Fruit fly (Drosophila melanogaster) whole organism, embryonic: ENCODE measurements around the gene KFase.

Experiments
- Atf3 ChIP-seq: fragments of 200-800 bp; sonication (Bioruptor generic); optimal IDR thresholded peaks from 3 replicates; lab custom pipeline; 2016; ENCODE audit warnings: missing biosample characterization, missing genetic modification characterization
- Blimp-1 ChIP-seq: fragments of 200-800 bp; sonication (Bioruptor generic); optimal IDR thresholded peaks from 3 replicates; lab custom pipeline; 2018; ENCODE audit warnings: missing biosample characterization, missing genetic modification characterization, mild to moderate bottlenecking, moderate library complexity, missing genetic modification reagents
- Bteb2 ChIP-seq: fragments of 200-800 bp; sonication (Bioruptor generic); optimal IDR thresholded peaks from 2 replicates; lab custom pipeline; 2016; ENCODE audit warnings: missing biosample characterization, missing genetic modification characterization
- CG10565 ChIP-seq: fragments of 200-800 bp; sonication (Bioruptor generic); optimal IDR thresholded peaks from 3 replicates; lab custom pipeline; 2016; ENCODE audit warnings: missing biosample characterization, mild to moderate bottlenecking, missing genetic modification characterization
- CG13424 ChIP-seq: fragments of 200-800 bp; sonication (Bioruptor generic); optimal IDR thresholded peaks from 2 replicates; lab custom pipeline; 2019; ENCODE audit warnings: missing biosample characterization, mild to moderate bottlenecking, missing genetic modification characterization, moderate library complexity
- CG13894 ChIP-seq: fragments of 200-800 bp; sonication (Bioruptor generic); optimal IDR thresholded peaks from 3 replicates; lab custom pipeline; 2018; ENCODE audit warnings: missing biosample characterization, mild to moderate bottlenecking, missing genetic modification characterization, moderate library complexity
- CG15479 ChIP-seq: fragments of 200-800 bp; sonication (Bioruptor generic); optimal IDR thresholded peaks from 3 replicates; lab custom pipeline; 2019; ENCODE audit warnings: missing biosample characterization, mild to moderate bottlenecking, missing genetic modification characterization, moderate library complexity
- CG1832 ChIP-seq: fragments of 200-800 bp; sonication (Bioruptor generic); optimal IDR thresholded peaks from 2 replicates; lab custom pipeline; 2017; ENCODE audit warnings: missing biosample characterization, mild to moderate bottlenecking, missing genetic modification characterization, inconsistent platforms
- CG3995 ChIP-seq: fragments of 200-800 bp; sonication (Bioruptor generic); optimal IDR thresholded peaks from 3 replicates; lab custom pipeline; 2016; ENCODE audit warnings: missing biosample characterization, missing genetic modification characterization
- CG4328 ChIP-seq: fragments of 200-800 bp; sonication (Bioruptor generic); optimal IDR thresholded peaks from 3 replicates; lab custom pipeline; 2017; ENCODE audit warnings: missing biosample characterization, missing genetic modification reagents, missing genetic modification characterization
- CG4404 ChIP-seq: fragments of 200-800 bp; sonication (Bioruptor generic); IDR thresholded peaks from 2 replicates; pipeline ENCODE4 v1.3.6; 2022; ENCODE audit warnings: missing biosample characterization, missing genetic modification characterization
- CG6654 ChIP-seq: fragments of 200-800 bp; sonication (Bioruptor generic); optimal IDR thresholded peaks from 2 replicates; lab custom pipeline; 2017; ENCODE audit warnings: missing biosample characterization, mild to moderate bottlenecking, missing genetic modification characterization
- CG6791 ChIP-seq: fragments of 200-800 bp; sonication (Bioruptor generic); IDR thresholded peaks from 3 replicates; pipeline ENCODE4 v1.3.6; 2022; ENCODE audit warnings: missing biosample characterization, missing genetic modification characterization; ENCODE audit not compliant: partially characterized antibody
- CG7556 ChIP-seq: fragments of 200-800 bp; sonication (Bioruptor generic); optimal IDR thresholded peaks from 2 replicates; lab custom pipeline; 2017; ENCODE audit warnings: missing biosample characterization, mild to moderate bottlenecking, missing genetic modification characterization
- CG7786 ChIP-seq: fragments of 200-800 bp; sonication (Bioruptor generic); optimal IDR thresholded peaks from 2 replicates; lab custom pipeline; 2016; ENCODE audit warnings: missing biosample characterization, missing genetic modification characterization
- CG8290 ChIP-seq, 3 experiments: fragments of 200-800 bp; sonication (Bioruptor generic); optimal IDR thresholded peaks; 2 replicates each; lab custom pipeline; 2016 to 2019; ENCODE audit warnings: missing biosample characterization in 3 of 3, missing genetic modification characterization in 3 of 3, mild to moderate bottlenecking in 2 of 3, moderate library complexity in 1 of 3
- CG8765 ChIP-seq: fragments of 200-800 bp; sonication (Bioruptor generic); IDR thresholded peaks from 2 replicates; pipeline ENCODE4 v1.3.6; 2022; ENCODE audit warnings: missing biosample characterization, missing genetic modification characterization
- CTCF ChIP-seq: fragments of 200-800 bp; sonication (Bioruptor generic); optimal IDR thresholded peaks from 2 replicates; lab custom pipeline; 2017; ENCODE audit warnings: missing biosample characterization, mild to moderate bottlenecking, missing genetic modification characterization, moderate library complexity
- Camta ChIP-seq: fragments of 200-800 bp; sonication (Bioruptor generic); optimal IDR thresholded peaks from 2 replicates; lab custom pipeline; 2016; ENCODE audit warnings: missing biosample characterization, missing genetic modification characterization
- CoRest ChIP-seq: fragments of 200-800 bp; sonication (Bioruptor generic); optimal IDR thresholded peaks from 3 replicates; lab custom pipeline; 2018; ENCODE audit warnings: missing biosample characterization, mild to moderate bottlenecking, missing genetic modification characterization, moderate library complexity
- D ChIP-seq, 2 experiments: fragments of 200-800 bp in 1 of 2; fragments of >200 bp in 1 of 2; sonication (Bioruptor generic) in 1 of 2; optimal IDR thresholded peaks; 2 replicates in 1 of 2; 3 replicates in 1 of 2; lab custom pipeline; 2017; ENCODE audit warnings: mild to moderate bottlenecking in 1 of 2, missing biosample characterization in 1 of 2, missing genetic modification characterization in 1 of 2, missing genetic modification reagents in 1 of 2
- Fer3 ChIP-seq: fragments of 200-800 bp; sonication (Bioruptor generic); optimal IDR thresholded peaks from 2 replicates; lab custom pipeline; 2018; ENCODE audit warnings: missing biosample characterization, mild to moderate bottlenecking, missing genetic modification characterization, moderate library complexity
- Hsf ChIP-seq: fragments of 200-800 bp; sonication (Bioruptor generic); optimal IDR thresholded peaks from 3 replicates; lab custom pipeline; 2016; ENCODE audit warnings: missing biosample characterization, missing genetic modification characterization
- NC2β ChIP-seq: fragments of 200-800 bp; sonication (Bioruptor generic); optimal IDR thresholded peaks from 2 replicates; lab custom pipeline; 2016; ENCODE audit warnings: missing biosample characterization, missing genetic modification characterization
- NK7.1 ChIP-seq: fragments of 200-800 bp; sonication (Bioruptor generic); optimal IDR thresholded peaks from 3 replicates; lab custom pipeline; 2016; ENCODE audit warnings: missing biosample characterization, missing genetic modification characterization
- PHDP ChIP-seq: fragments of 200-800 bp; sonication (Bioruptor generic); optimal IDR thresholded peaks from 3 replicates; lab custom pipeline; 2018; ENCODE audit warnings: missing biosample characterization, mild to moderate bottlenecking, missing genetic modification characterization, moderate library complexity
- Poxn ChIP-seq: fragments of 200-800 bp; sonication (Bioruptor generic); IDR thresholded peaks from 2 replicates; pipeline ENCODE4 v1.3.6; 2022; ENCODE audit warnings: missing biosample characterization, missing genetic modification characterization
- Trl ChIP-seq, 3 experiments: fragments of >200 bp in 2 of 3; fragments of 200-800 bp in 1 of 3; sonication (Bioruptor generic) in 1 of 3; optimal IDR thresholded peaks; 2 replicates in 1 of 3; 3 replicates in 2 of 3; lab custom pipeline; 2016 to 2017; ENCODE audit warnings: missing biosample characterization in 1 of 3, missing genetic modification characterization in 1 of 3
- ato ChIP-seq: fragments of 200-800 bp; sonication (Bioruptor generic); IDR thresholded peaks from 2 replicates; pipeline ENCODE4 v1.3.6; 2022; ENCODE audit warnings: missing biosample characterization, missing genetic modification characterization; ENCODE audit not compliant: partially characterized antibody
- chinmo ChIP-seq: fragments of 200-800 bp; sonication (Bioruptor generic); IDR thresholded peaks from 4 replicates; pipeline ENCODE4 v1.3.6; 2022; ENCODE audit warnings: missing biosample characterization, missing genetic modification characterization; ENCODE audit not compliant: partially characterized antibody
- crol ChIP-seq: fragments of 200-800 bp; sonication (Bioruptor generic); IDR thresholded peaks from 2 replicates; pipeline ENCODE4 v1.3.6; 2022; ENCODE audit warnings: missing biosample characterization, missing genetic modification characterization
- fru ChIP-seq: fragments of >200 bp; optimal IDR thresholded peaks from 2 replicates; lab custom pipeline; 2017
- gcm ChIP-seq: fragments of 200-800 bp; sonication (Bioruptor generic); optimal IDR thresholded peaks from 2 replicates; lab custom pipeline; 2019; ENCODE audit warnings: missing biosample characterization, mild to moderate bottlenecking, missing genetic modification characterization, moderate library complexity
- gem ChIP-seq: fragments of 200-800 bp; sonication (Bioruptor generic); optimal IDR thresholded peaks from 2 replicates; lab custom pipeline; 2019; ENCODE audit warnings: missing biosample characterization, mild to moderate bottlenecking, missing genetic modification characterization, moderate library complexity
- gfzf ChIP-seq: fragments of 200-800 bp; sonication (Bioruptor generic); optimal IDR thresholded peaks from 2 replicates; lab custom pipeline; 2016; ENCODE audit warnings: missing biosample characterization, mild to moderate bottlenecking, missing genetic modification characterization, moderate library complexity
- her ChIP-seq: fragments of 200-800 bp; sonication (Bioruptor generic); optimal IDR thresholded peaks from 2 replicates; lab custom pipeline; 2016; ENCODE audit warnings: missing biosample characterization, missing genetic modification characterization
- lola ChIP-seq, 3 experiments: fragments of >200 bp in 2 of 3; fragments of 200-800 bp in 1 of 3; sonication (Bioruptor generic) in 1 of 3; optimal IDR thresholded peaks; 2 replicates each; lab custom pipeline; 2017 to 2019; ENCODE audit warnings: missing biosample characterization in 3 of 3, missing genetic modification characterization in 3 of 3, mild to moderate bottlenecking in 1 of 3, moderate library complexity in 1 of 3
- onecut ChIP-seq: fragments of 200-800 bp; sonication (Bioruptor generic); IDR thresholded peaks from 2 replicates; pipeline ENCODE4 v1.3.6; 2022; ENCODE audit warnings: missing biosample characterization, missing genetic modification characterization
- pb ChIP-seq: fragments of 200-800 bp; sonication (Bioruptor generic); optimal IDR thresholded peaks from 3 replicates; lab custom pipeline; 2016; ENCODE audit warnings: missing biosample characterization, missing genetic modification characterization
- prd ChIP-seq, 3 experiments: fragments of >200 bp in 2 of 3; fragments of 200-800 bp in 1 of 3; sonication (Bioruptor generic) in 1 of 3; optimal IDR thresholded peaks in 2 of 3; IDR thresholded peaks in 1 of 3; 2 replicates in 2 of 3; 3 replicates in 1 of 3; pipeline versions ENCODE4 v1.3.6 to Lab custom; 2017 to 2022; ENCODE audit warnings: missing biosample characterization in 1 of 3, missing genetic modification characterization in 1 of 3
- sens ChIP-seq: fragments of 200-800 bp; sonication (Bioruptor generic); peaks from one replicate; lab custom pipeline; 2016; ENCODE audit warnings: missing biosample characterization, missing genetic modification characterization
- sima ChIP-seq: fragments of 200-800 bp; sonication (Bioruptor generic); optimal IDR thresholded peaks from 2 replicates; lab custom pipeline; 2016; ENCODE audit warnings: missing biosample characterization, missing genetic modification characterization
- sob ChIP-seq: fragments of 200-800 bp; sonication (Bioruptor generic); IDR thresholded peaks from 2 replicates; pipeline ENCODE4 v1.3.6; 2022; ENCODE audit warnings: missing biosample characterization, missing genetic modification characterization
- sr ChIP-seq: fragments of 200-800 bp; sonication (Bioruptor generic); IDR thresholded peaks from 3 replicates; pipeline ENCODE4 v1.3.6; 2022; ENCODE audit warnings: missing biosample characterization, missing genetic modification characterization
- sug ChIP-seq: fragments of 200-800 bp; optimal IDR thresholded peaks from 2 replicates; lab custom pipeline; 2019; ENCODE audit warnings: missing biosample characterization, mild to moderate bottlenecking, missing genetic modification characterization, moderate library complexity
- trh ChIP-seq: fragments of 200-800 bp; sonication (Bioruptor generic); optimal IDR thresholded peaks from 2 replicates; lab custom pipeline; 2016; ENCODE audit warnings: missing biosample characterization, missing genetic modification characterization

Gene KFase

DNA sequence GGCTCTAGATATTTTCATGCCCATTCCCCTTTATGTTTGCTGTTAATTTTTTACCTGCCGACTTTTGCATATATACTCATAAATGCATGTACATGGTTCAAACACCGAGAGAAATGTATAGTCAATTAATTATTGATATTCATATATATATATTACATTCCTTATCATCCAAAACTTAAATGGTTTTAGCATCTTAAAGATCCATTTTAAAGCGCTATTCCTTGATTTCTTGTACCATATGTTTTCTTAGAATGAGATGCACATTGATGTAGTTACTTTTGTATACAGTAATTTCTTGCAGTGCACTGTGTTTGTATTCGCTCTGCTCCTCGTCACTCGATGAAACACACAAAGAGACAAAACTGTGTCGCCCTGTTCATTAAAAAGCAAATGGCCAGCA lies 20.1 kb upstream of the KFase start (continued):
- TF ChIP-seq CG3995 (GFP tag; lab: Kevin White, UChicago) (no peak), Hsf (GFP tag; lab: Kevin White, UChicago) (no peak), gem (tag; lab: Kevin White, UChicago) (peak; percentile 69), CG8765 (no peak), CG4328 (GFP tag; lab: Kevin White, UChicago) (no peak), prd (optimal IDR thresholded peaks at IDR 0.05; lab: Kevin White, UChicago) (no peak), prd (GFP tag; IDR thresholded peaks at IDR 0.05; lab: Robert Waterston, UW) (peak; percentile 69; the same call in 2 of the 3 replicates), CG10565 (no peak), gfzf (GFP tag; lab: Kevin White, UChicago) (no peak), CTCF (GFP tag; lab: Kevin White, UChicago) (no peak), CG6654 (GFP tag; lab: Kevin White, UChicago) (no peak), fru (lab: Kevin White, UChicago) (no peak), CG4404 (0 out of 2 replicates have a peak, but pooled peaks have one; percentile 34), CG7786 (no peak), Bteb2 (GFP tag; lab: Kevin White, UChicago) (no peak), CG7556 (GFP tag; lab: Kevin White, UChicago) (peak; percentile 13), PHDP (tag; lab: Kevin White, UChicago) (peak; percentile 24), Camta (GFP tag; lab: Kevin White, UChicago) (no peak), Fer3 (no peak), her (GFP tag; lab: Kevin White, UChicago) (no peak), sug (no peak), NC2β (GFP tag; lab: Kevin White, UChicago) (no peak), CG13424 (peak; percentile 24)

DNA sequence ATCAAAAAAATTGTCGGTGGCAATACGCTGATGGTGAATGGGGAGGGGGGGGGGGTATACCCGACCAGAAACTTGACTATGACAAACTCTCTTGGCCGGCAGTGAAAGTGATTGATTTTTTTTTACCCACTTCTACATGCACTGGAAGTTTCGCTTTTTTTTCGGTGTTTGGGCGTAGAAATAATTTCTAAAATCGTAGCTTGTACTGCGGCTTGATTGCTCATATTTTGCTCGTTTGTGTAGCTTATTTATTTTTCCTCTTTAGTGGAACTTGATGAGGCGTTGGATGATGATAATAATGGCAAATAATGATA lies 15.1 kb upstream of the KFase start:
- peak; percentile 37; the same call in 1 of the 2 replicates for TF ChIP-seq crol (GFP tag; lab: Robert Waterston, UW)
- no peak for TF ChIP-seq Poxn (GFP tag; lab: Robert Waterston, UW)
- no peak for TF ChIP-seq sr (GFP tag; lab: Robert Waterston, UW)
- no peak for TF ChIP-seq Atf3 (GFP tag; lab: Kevin White, UChicago)
- no peak for TF ChIP-seq trh (GFP tag; lab: Kevin White, UChicago)
- TF ChIP-seq Blimp-1: peak; percentile 81
- TF ChIP-seq ato (GFP tag; lab: Robert Waterston, UW): no peak

dm6 chr2L:6502887-6503723 lies 14.5 kb upstream of the KFase start:
- peak; percentile 18 to 27 for TF ChIP-seq Trl (optimal IDR thresholded peaks at IDR 0.05; lab: Kevin White, UChicago)
- no peak for TF ChIP-seq Trl (GFP tag; optimal IDR thresholded peaks at IDR 0.05; lab: Kevin White, UChicago)
- 0 out of 4 replicates have a peak, but pooled peaks have one; percentile 23 for TF ChIP-seq chinmo (GFP tag; lab: Robert Waterston, UW)
- 0 out of 2 replicates have a peak, but pooled peaks have one; percentile 8 for TF ChIP-seq sob (GFP tag; lab: Robert Waterston, UW)
- no peak for TF ChIP-seq CoRest
- TF ChIP-seq pb: no peak
- peak; percentile 75 for TF ChIP-seq CG13894 (tag; lab: Kevin White, UChicago)
- TF ChIP-seq CG6791 (GFP tag; lab: Robert Waterston, UW): 0 out of 3 replicates have a peak, but pooled peaks have one; percentile 38
- TF ChIP-seq lola (GFP tag; optimal IDR thresholded peaks at IDR 0.05; lab: Kevin White, UChicago): no peak
- peak; percentile 55 for TF ChIP-seq gcm
- TF ChIP-seq CG13424: no peak
- no peak for TF ChIP-seq onecut (GFP tag; lab: Robert Waterston, UW)
- TF ChIP-seq sens: peak; percentile 8
- TF ChIP-seq D (optimal IDR thresholded peaks at IDR 0.05; lab: Kevin White, UChicago): no peak
- no peak for TF ChIP-seq D (GFP tag; optimal IDR thresholded peaks at IDR 0.05; lab: Kevin White, UChicago)
- peak; percentile 54 for TF ChIP-seq CG8290 (GFP tag; optimal IDR thresholded peaks at IDR 0.05; lab: Kevin White, UChicago)
- TF ChIP-seq CG8290 (tag; optimal IDR thresholded peaks at IDR 0.05; lab: Kevin White, UChicago): no peak
- TF ChIP-seq NK7.1 (GFP tag; lab: Kevin White, UChicago): no peak
- no peak for TF ChIP-seq sima (GFP tag; lab: Kevin White, UChicago)
- peak; percentile 37 for TF ChIP-seq CG1832
- TF ChIP-seq CG15479 (GFP tag; lab: Kevin White, UChicago): peak; percentile 20
